Fruit fly (Drosophila melanogaster) whole organism, pupa: ENCODE results near the gene witty.

Source experiments
- CG10348 ChIP-seq: fragments of 200-800 bp; sonication (Bioruptor generic); IDR thresholded peaks from 2 replicates; pipeline ENCODE4 v1.3.6; 2022; ENCODE audit warnings: missing biosample characterization, missing genetic modification characterization
- CG12605 ChIP-seq: fragments of 200-800 bp; sonication (Bioruptor generic); IDR thresholded peaks from 2 replicates; pipeline ENCODE4 v1.3.6; 2022; ENCODE audit warnings: missing biosample characterization, missing genetic modification characterization
- CG13204 ChIP-seq: fragments of 200-800 bp; sonication (Bioruptor generic); optimal IDR thresholded peaks from 2 replicates; lab custom pipeline; 2018; ENCODE audit warnings: missing biosample characterization, mild to moderate bottlenecking, missing genetic modification characterization, moderate library complexity
- CG14655 ChIP-seq: fragments of 200-800 bp; sonication (Bioruptor generic); optimal IDR thresholded peaks from 3 replicates; lab custom pipeline; 2017; ENCODE audit warnings: mild to moderate bottlenecking, missing biosample characterization, missing genetic modification reagents, missing genetic modification characterization
- CG15710 ChIP-seq: fragments of 200-800 bp; sonication (Bioruptor generic); optimal IDR thresholded peaks from 2 replicates; lab custom pipeline; 2018; ENCODE audit warnings: missing biosample characterization, mild to moderate bottlenecking, missing genetic modification characterization, moderate library complexity
- CG17806 ChIP-seq: fragments of 200-800 bp; sonication (Bioruptor generic); optimal IDR thresholded peaks from 2 replicates; lab custom pipeline; 2018; ENCODE audit warnings: missing biosample characterization, mild to moderate bottlenecking, missing genetic modification characterization, moderate library complexity
- CG32121 ChIP-seq: fragments of 200-800 bp; sonication (Bioruptor generic); IDR thresholded peaks from 2 replicates; pipeline ENCODE4 v1.3.6; 2022; ENCODE audit warnings: missing biosample characterization, missing genetic modification characterization
- CG34367 ChIP-seq: fragments of 200-800 bp; sonication (Bioruptor generic); optimal IDR thresholded peaks from 2 replicates; lab custom pipeline; 2018; ENCODE audit warnings: missing biosample characterization, mild to moderate bottlenecking, missing genetic modification characterization
- CG4496 ChIP-seq: fragments of 200-800 bp; sonication (Bioruptor generic); IDR thresholded peaks from 3 replicates; pipeline ENCODE4 v1.3.6; 2022; ENCODE audit warnings: missing biosample characterization, missing genetic modification characterization
- CG8159 ChIP-seq: fragments of 200-800 bp; sonication (Bioruptor generic); optimal IDR thresholded peaks from 3 replicates; lab custom pipeline; 2018; ENCODE audit warnings: missing biosample characterization, mild to moderate bottlenecking, missing genetic modification characterization, moderate library complexity
- CG8301 ChIP-seq: fragments of 200-800 bp; sonication (Bioruptor generic); optimal IDR thresholded peaks from 2 replicates; lab custom pipeline; 2018; ENCODE audit warnings: missing biosample characterization, mild to moderate bottlenecking, missing genetic modification characterization
- CG9948 ChIP-seq: fragments of 200-800 bp; sonication (Bioruptor generic); optimal IDR thresholded peaks from 2 replicates; lab custom pipeline; 2018; ENCODE audit warnings: missing biosample characterization, mild to moderate bottlenecking, missing genetic modification characterization, moderate library complexity
- D1 ChIP-seq: fragments of 200-800 bp; sonication (Bioruptor generic); optimal IDR thresholded peaks from 2 replicates; lab custom pipeline; 2018; ENCODE audit warnings: missing biosample characterization, mild to moderate bottlenecking, missing genetic modification characterization, moderate library complexity
- EcR ChIP-seq: fragments of 200-800 bp; sonication (Bioruptor generic); optimal IDR thresholded peaks from 3 replicates; lab custom pipeline; 2019; ENCODE audit warnings: missing biosample characterization, missing genetic modification characterization, mild to moderate bottlenecking, moderate library complexity, missing genetic modification reagents
- Ets98B ChIP-seq: fragments of 200-800 bp; sonication (Bioruptor generic); IDR thresholded peaks from 2 replicates; pipeline ENCODE4 v1.3.6; 2022; ENCODE audit warnings: missing biosample characterization, missing genetic modification characterization
- Pif1A ChIP-seq: fragments of 200-800 bp; sonication (Bioruptor generic); optimal IDR thresholded peaks from 3 replicates; lab custom pipeline; 2016; ENCODE audit warnings: missing biosample characterization, missing genetic modification characterization
- Pif1B ChIP-seq: fragments of 200-800 bp; sonication (Bioruptor generic); optimal IDR thresholded peaks from 3 replicates; lab custom pipeline; 2016; ENCODE audit warnings: missing biosample characterization, missing genetic modification characterization
- Snoo ChIP-seq: fragments of 200-800 bp; sonication (Bioruptor generic); optimal IDR thresholded peaks from 3 replicates; lab custom pipeline; 2017; ENCODE audit warnings: missing biosample characterization, mild to moderate bottlenecking, missing genetic modification characterization, inconsistent platforms
- fd96Ca ChIP-seq: fragments of 200-800 bp; sonication (Bioruptor generic); IDR thresholded peaks from 3 replicates; pipeline ENCODE4 v1.3.6; 2022; ENCODE audit warnings: missing biosample characterization, missing genetic modification characterization
- gl ChIP-seq: fragments of 200-800 bp; sonication (Bioruptor generic); optimal IDR thresholded peaks from 2 replicates; lab custom pipeline; 2018; ENCODE audit warnings: missing biosample characterization, mild to moderate bottlenecking, missing genetic modification characterization
- rn ChIP-seq: fragments of 200-800 bp; sonication (Bioruptor generic); IDR thresholded peaks from 2 replicates; pipeline ENCODE4 v1.3.6; 2022; ENCODE audit warnings: missing biosample characterization, missing genetic modification characterization

witty gene

dm6 chr2L:8293449-8293848, 44.6 kb upstream of the witty start:
- TF ChIP-seq CG8159 = peak; percentile 8
- TF ChIP-seq Pif1A (GFP tag; lab: Kevin White, UChicago) = peak; percentile 21
- no peak for TF ChIP-seq CG13204 (GFP tag; lab: Kevin White, UChicago)
- TF ChIP-seq gl (tag; lab: Kevin White, UChicago) = no peak
- TF ChIP-seq Snoo = peak; percentile 37

dm6 chr2L:8294043-8294442, 44.0 kb upstream of the witty start:
- TF ChIP-seq Ets98B (GFP tag; lab: Robert Waterston, UW) (no peak), D1 (tag; lab: Kevin White, UChicago) (no peak), CG32121 (GFP tag; lab: Robert Waterston, UW) (no peak), Pif1B (GFP tag; lab: Kevin White, UChicago) (no peak), Snoo (no peak), CG8159 (no peak), CG13204 (GFP tag; lab: Kevin White, UChicago) (no peak), CG15710 (no peak), fd96Ca (GFP tag; lab: Robert Waterston, UW) (no peak), CG8301 (tag; lab: Kevin White, UChicago) (no peak), CG14655 (GFP tag; lab: Kevin White, UChicago) (no peak), CG9948 (no peak)

dm6 chr2L:8296395-8296794, 41.7 kb upstream of the witty start:
- no peak for TF ChIP-seq CG8159
- TF ChIP-seq Pif1B (GFP tag; lab: Kevin White, UChicago) = no peak
- no peak for TF ChIP-seq CG13204 (GFP tag; lab: Kevin White, UChicago)
- TF ChIP-seq CG8301 (tag; lab: Kevin White, UChicago) = no peak
- TF ChIP-seq EcR (GFP tag; lab: Kevin White, UChicago) = no peak
- no peak for TF ChIP-seq CG4496 (GFP tag; lab: Robert Waterston, UW)
- TF ChIP-seq CG32121 (GFP tag; lab: Robert Waterston, UW) = no peak
- TF ChIP-seq fd96Ca (GFP tag; lab: Robert Waterston, UW) = no peak
- no peak for TF ChIP-seq CG14655 (GFP tag; lab: Kevin White, UChicago)
- no peak for TF ChIP-seq CG17806 (tag; lab: Kevin White, UChicago)
- no peak for TF ChIP-seq Snoo
- no peak for TF ChIP-seq CG34367 (tag; lab: Kevin White, UChicago)
- TF ChIP-seq Ets98B (GFP tag; lab: Robert Waterston, UW) = no peak

DNA sequence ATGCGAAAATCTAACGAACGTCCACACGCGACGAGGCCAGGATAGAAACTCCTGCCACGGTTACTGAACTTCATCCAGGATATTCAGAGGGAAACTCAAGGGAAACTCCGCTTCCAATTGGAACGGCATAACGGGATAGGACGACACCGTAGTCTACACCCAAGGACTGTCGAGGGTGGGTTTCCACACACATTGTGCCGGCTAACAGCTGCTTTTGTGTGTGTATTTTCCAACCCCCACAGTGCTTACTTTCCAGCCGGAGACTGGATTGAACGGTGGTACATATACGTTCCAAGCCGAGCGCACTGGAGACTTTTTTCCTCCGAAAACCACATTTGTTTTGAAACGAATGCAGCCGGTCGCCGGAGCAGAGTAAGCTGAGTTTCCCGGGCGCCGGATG, 41.0 kb upstream of the witty start:
- no peak for TF ChIP-seq EcR (GFP tag; lab: Kevin White, UChicago)
- TF ChIP-seq, all 21 proteins: peak for 0

DNA sequence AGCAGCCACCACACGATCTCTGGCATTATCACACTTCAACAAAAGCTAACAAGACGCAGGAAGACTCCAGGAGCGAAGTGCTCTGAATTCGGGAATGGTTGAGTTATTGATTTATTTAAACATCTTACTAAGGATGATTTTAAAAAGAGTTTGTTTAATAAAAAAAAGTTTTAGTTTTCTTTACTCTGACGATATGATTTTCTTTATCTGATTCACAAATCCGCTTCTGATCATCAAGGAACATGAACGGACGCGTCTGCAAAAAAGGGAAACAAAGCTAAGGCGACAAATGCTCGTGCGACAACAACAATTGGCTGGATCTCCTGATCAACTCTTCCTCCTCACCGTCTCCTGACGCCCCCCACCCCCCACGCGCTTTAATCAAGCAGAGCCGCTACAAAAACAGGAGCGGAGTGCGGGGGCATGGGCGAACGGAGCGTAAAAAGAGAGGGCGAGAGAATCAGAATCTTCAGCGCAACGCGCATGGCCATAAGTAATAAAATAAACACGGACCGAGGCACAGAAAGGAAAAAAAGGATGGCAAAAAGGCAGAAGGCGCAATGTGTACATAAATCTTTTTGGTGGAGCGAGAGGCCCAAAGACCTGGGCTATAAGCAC, 38.8 kb upstream of the witty start:
- no peak for TF ChIP-seq CG10348 (GFP tag; lab: Robert Waterston, UW)
- peak; percentile 93 for TF ChIP-seq CG8159
- peak; percentile 75 for TF ChIP-seq CG34367 (tag; lab: Kevin White, UChicago)
- TF ChIP-seq EcR (GFP tag; lab: Kevin White, UChicago) = peak; percentile 81
- TF ChIP-seq Snoo = peak; percentile 86
- peak; percentile 97 for TF ChIP-seq CG13204 (GFP tag; lab: Kevin White, UChicago)
- TF ChIP-seq CG4496 (GFP tag; lab: Robert Waterston, UW) = peak; percentile 69; the same call in 2 of the 3 replicates
- TF ChIP-seq gl (tag; lab: Kevin White, UChicago) = peak; percentile 85
- TF ChIP-seq CG8301 (tag; lab: Kevin White, UChicago) = peak; percentile 74
- TF ChIP-seq Ets98B (GFP tag; lab: Robert Waterston, UW) = peak; percentile 47
- TF ChIP-seq CG17806 (tag; lab: Kevin White, UChicago) = peak; percentile 92
- TF ChIP-seq CG15710 = peak; percentile 95
- peak; percentile 64; the same call in 1 of the 2 replicates for TF ChIP-seq CG12605
- no peak for TF ChIP-seq CG14655 (GFP tag; lab: Kevin White, UChicago)
- TF ChIP-seq D1 (tag; lab: Kevin White, UChicago) = peak; percentile 51
- TF ChIP-seq CG32121 (GFP tag; lab: Robert Waterston, UW) = no peak
- peak; percentile 71 for TF ChIP-seq fd96Ca (GFP tag; lab: Robert Waterston, UW)
- TF ChIP-seq rn (GFP tag; lab: Robert Waterston, UW) = peak; percentile 40; the same call in 1 of the 2 replicates
- peak; percentile 85 for TF ChIP-seq CG9948
- TF ChIP-seq Pif1A (GFP tag; lab: Kevin White, UChicago) = peak; percentile 82
- peak; percentile 92 for TF ChIP-seq Pif1B (GFP tag; lab: Kevin White, UChicago)

DNA sequence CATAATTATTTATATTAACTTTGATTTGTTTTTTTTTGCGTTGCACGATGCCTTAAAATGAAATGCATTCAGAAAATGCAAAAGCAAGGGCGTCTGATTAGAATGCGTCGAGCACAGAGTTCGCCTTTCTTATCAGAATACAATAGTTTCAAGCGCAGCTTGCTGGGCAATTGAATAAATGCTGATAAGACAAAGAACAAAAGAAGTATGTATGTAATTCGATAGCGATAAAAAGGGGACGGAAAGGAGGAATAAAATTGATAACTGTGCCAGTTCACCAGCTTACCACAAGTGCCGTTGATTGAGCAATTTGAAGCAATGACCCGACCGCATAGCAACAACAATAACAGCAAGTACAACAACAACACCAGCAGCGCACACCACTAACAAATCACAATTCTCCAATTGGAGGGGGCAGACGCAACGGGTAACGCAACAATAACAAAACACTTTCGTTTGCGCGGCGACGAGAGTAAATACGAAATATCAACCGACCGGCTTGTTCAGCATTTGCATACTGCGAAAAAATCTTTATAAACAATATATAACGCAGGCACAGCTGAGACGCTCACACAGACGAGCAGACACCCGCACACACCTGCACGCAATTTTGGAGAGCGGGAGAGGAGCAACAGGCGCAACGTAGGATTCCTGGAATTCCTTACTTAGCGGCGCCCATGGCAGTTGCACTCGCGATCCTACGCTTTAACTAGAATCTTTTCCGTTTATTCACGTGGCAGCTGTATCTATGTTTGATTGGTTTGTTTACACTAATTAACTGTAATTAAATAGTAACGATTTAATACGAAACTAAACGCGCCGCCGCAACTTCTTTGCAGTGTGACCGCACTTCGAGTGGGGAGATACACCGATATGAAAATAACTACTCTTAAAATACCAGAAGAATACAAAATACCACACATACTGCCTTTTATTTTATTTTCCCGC, 37.6 kb upstream of the witty start, which contains the start of gene Btk:
TSS of gene Btk (minus strand) at position 860 of the 948 bp plus-strand sequence.
- TF ChIP-seq CG8301 (tag; lab: Kevin White, UChicago) (no peak), Snoo (peak; percentile 19), EcR (GFP tag; lab: Kevin White, UChicago) (peak; percentile 85), CG32121 (GFP tag; lab: Robert Waterston, UW) (peak; percentile 12; the same call in 1 of the 2 replicates), fd96Ca (GFP tag; lab: Robert Waterston, UW) (no peak)
